Worm (Caenorhabditis elegans): ENCODE data around the gene Y43F8C.3.

DNA sequence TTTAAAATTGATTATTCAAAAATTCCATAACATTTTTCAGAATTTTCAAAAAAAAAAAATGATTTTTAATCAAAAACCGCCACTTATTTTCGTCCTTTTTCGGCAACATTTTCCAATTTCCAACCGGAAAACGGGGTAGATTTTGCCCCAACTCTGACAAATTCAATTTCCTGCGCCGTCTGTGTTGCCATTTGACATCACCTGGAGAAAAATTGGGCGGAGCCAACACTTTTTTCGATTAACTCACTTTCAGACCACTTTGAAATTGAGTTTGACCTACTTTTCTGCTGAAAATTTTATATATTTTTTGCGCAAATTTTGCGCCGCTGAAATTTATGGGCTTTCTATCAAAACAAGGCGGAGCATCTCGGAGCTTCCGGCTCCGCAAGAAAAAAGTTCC, 40.2 kb downstream of the Y43F8C.3 start:
- TF ChIP-seq zip-8 (tag; optimal IDR thresholded peaks at IDR 0.05): no peak
- TF ChIP-seq pha-4 (tag; optimal IDR thresholded peaks at IDR 0.05): no peak
- no peak for TF ChIP-seq bed-3 (GFP tag; optimal IDR thresholded peaks at IDR 0.05)
- TF ChIP-seq nhr-76 (tag; optimal IDR thresholded peaks at IDR 0.05): no peak
- TF ChIP-seq elt-1 (tag; optimal IDR thresholded peaks at IDR 0.05; ENCODE audit: borderline replicate concordance, insufficient read depth): no peak
- no peak for TF ChIP-seq M03D4.4 (tag; optimal IDR thresholded peaks at IDR 0.05)
- TF ChIP-seq elt-3 (tag; optimal IDR thresholded peaks at IDR 0.05): no peak
- no peak for TF ChIP-seq ztf-11 (tag; optimal IDR thresholded peaks at IDR 0.05)
- TF ChIP-seq flh-1 (GFP tag; optimal IDR thresholded peaks at IDR 0.05): no peak
- no peak for TF ChIP-seq snpc-4 (tag; optimal IDR thresholded peaks at IDR 0.05)
- TF ChIP-seq nhr-12 (tag; optimal IDR thresholded peaks at IDR 0.05): no peak
- TF ChIP-seq nhr-28 (tag; optimal IDR thresholded peaks at IDR 0.05): no peak
- no peak for TF ChIP-seq sem-2 (GFP tag; optimal IDR thresholded peaks at IDR 0.05)

All from whole organism, mixed stage, embryonic.